Fruit fly (Drosophila melanogaster) whole organism, pupa: ENCODE measurements around the gene nero.

Source experiments
- CG10348 ChIP-seq: fragments of 200-800 bp; sonication (Bioruptor generic); IDR thresholded peaks from 2 replicates; pipeline ENCODE4 v1.3.6; 2022; ENCODE audit warnings: missing biosample characterization, missing genetic modification characterization
- CG13204 ChIP-seq: fragments of 200-800 bp; sonication (Bioruptor generic); optimal IDR thresholded peaks from 2 replicates; lab custom pipeline; 2018; ENCODE audit warnings: missing biosample characterization, mild to moderate bottlenecking, missing genetic modification characterization, moderate library complexity
- CG8159 ChIP-seq: fragments of 200-800 bp; sonication (Bioruptor generic); optimal IDR thresholded peaks from 3 replicates; lab custom pipeline; 2018; ENCODE audit warnings: missing biosample characterization, mild to moderate bottlenecking, missing genetic modification characterization, moderate library complexity

- no peak for TF ChIP-seq CG10348 (GFP tag; lab: Robert Waterston, UW)
- no peak for TF ChIP-seq CG8159 (tag; lab: Kevin White, UChicago)
- TF ChIP-seq CG13204 (GFP tag; lab: Kevin White, UChicago): no peak
These were observed 28.4 kb downstream of the nero start for dm6 chr3R:31718967-31719366.
